Fruit fly (Drosophila melanogaster) whole organism, embryonic: Measurements from ENCODE around the gene CG31717.

Experiments
- Bgb ChIP-seq: fragments of 200-800 bp; sonication (Bioruptor generic); IDR thresholded peaks from 2 replicates; pipeline ENCODE4 v1.3.6; 2022; ENCODE audit warnings: missing biosample characterization, missing genetic modification characterization; ENCODE audit not compliant: partially characterized antibody
- BtbVII ChIP-seq: fragments of 200-800 bp; sonication (Bioruptor generic); optimal IDR thresholded peaks from 3 replicates; lab custom pipeline; 2017; ENCODE audit warnings: missing biosample characterization, mild to moderate bottlenecking, missing genetic modification characterization
- CG1024 ChIP-seq: fragments of 200-800 bp; sonication (Bioruptor generic); IDR thresholded peaks from 2 replicates; pipeline ENCODE4 v1.3.6; 2022; ENCODE audit warnings: missing biosample characterization, missing genetic modification characterization
- CG10654 ChIP-seq: fragments of 200-800 bp; sonication (Bioruptor generic); optimal IDR thresholded peaks from 2 replicates; lab custom pipeline; 2016; ENCODE audit warnings: missing biosample characterization, missing genetic modification characterization
- CG10979 ChIP-seq: fragments of 200-800 bp; sonication (Bioruptor generic); optimal IDR thresholded peaks from 2 replicates; lab custom pipeline; 2018; ENCODE audit warnings: missing biosample characterization, mild to moderate bottlenecking, missing genetic modification characterization, moderate library complexity
- CG12744 ChIP-seq: fragments of 200-800 bp; sonication (Bioruptor generic); optimal IDR thresholded peaks from 2 replicates; lab custom pipeline; 2016; ENCODE audit warnings: missing biosample characterization, missing genetic modification characterization
- CG13123 ChIP-seq: fragments of 200-800 bp; sonication (Bioruptor generic); optimal IDR thresholded peaks from 2 replicates; lab custom pipeline; 2016; ENCODE audit warnings: missing biosample characterization, missing genetic modification characterization
- CG17568 ChIP-seq: fragments of 200-800 bp; sonication (Bioruptor generic); optimal IDR thresholded peaks from 2 replicates; lab custom pipeline; 2018; ENCODE audit warnings: missing biosample characterization, mild to moderate bottlenecking, missing genetic modification characterization, moderate library complexity
- CG17829 ChIP-seq: fragments of 200-800 bp; optimal IDR thresholded peaks from 2 replicates; lab custom pipeline; 2019; ENCODE audit warnings: missing biosample characterization, mild to moderate bottlenecking, missing genetic modification characterization, moderate library complexity
- CG17912 ChIP-seq: fragments of 200-800 bp; sonication (Bioruptor generic); optimal IDR thresholded peaks from 2 replicates; lab custom pipeline; 2018; ENCODE audit warnings: missing biosample characterization, mild to moderate bottlenecking, missing genetic modification characterization
- CG1832 ChIP-seq: fragments of 200-800 bp; sonication (Bioruptor generic); optimal IDR thresholded peaks from 2 replicates; lab custom pipeline; 2017; ENCODE audit warnings: missing biosample characterization, mild to moderate bottlenecking, missing genetic modification characterization, inconsistent platforms
- CG18599 ChIP-seq: fragments of 200-800 bp; sonication (Bioruptor generic); optimal IDR thresholded peaks from 3 replicates; lab custom pipeline; 2017; ENCODE audit warnings: missing biosample characterization, missing genetic modification characterization, mild to moderate bottlenecking, moderate library complexity, missing genetic modification reagents
- CG31224 ChIP-seq: fragments of 200-800 bp; sonication (Bioruptor generic); IDR thresholded peaks from 2 replicates; pipeline ENCODE4 v1.3.6; 2022; ENCODE audit warnings: missing biosample characterization, missing genetic modification characterization
- CG31441 ChIP-seq: fragments of 200-800 bp; sonication (Bioruptor generic); IDR thresholded peaks from 2 replicates; pipeline ENCODE4 v1.3.6; 2022; ENCODE audit warnings: missing biosample characterization, missing genetic modification characterization
- CG32767 ChIP-seq: fragments of 200-800 bp; sonication (Bioruptor generic); IDR thresholded peaks from 2 replicates; pipeline ENCODE4 v1.3.6; 2022; ENCODE audit warnings: missing biosample characterization, missing genetic modification characterization
- CG3995 ChIP-seq: fragments of 200-800 bp; sonication (Bioruptor generic); optimal IDR thresholded peaks from 3 replicates; lab custom pipeline; 2016; ENCODE audit warnings: missing biosample characterization, missing genetic modification characterization
- CG4360 ChIP-seq: fragments of 200-800 bp; sonication (Bioruptor generic); IDR thresholded peaks from 2 replicates; pipeline ENCODE4 v1.3.6; 2022; ENCODE audit warnings: missing biosample characterization, missing genetic modification characterization
- CG5180 ChIP-seq: fragments of 200-800 bp; sonication (Bioruptor generic); optimal IDR thresholded peaks from 3 replicates; lab custom pipeline; 2017; ENCODE audit warnings: missing biosample characterization, missing genetic modification characterization, mild to moderate bottlenecking, moderate library complexity, missing genetic modification reagents
- CG6254 ChIP-seq: fragments of 200-800 bp; sonication (Bioruptor generic); optimal IDR thresholded peaks from 3 replicates; lab custom pipeline; 2017; ENCODE audit warnings: mild to moderate bottlenecking, missing biosample characterization, missing genetic modification reagents, missing genetic modification characterization
- CG7556 ChIP-seq: fragments of 200-800 bp; sonication (Bioruptor generic); optimal IDR thresholded peaks from 2 replicates; lab custom pipeline; 2017; ENCODE audit warnings: missing biosample characterization, mild to moderate bottlenecking, missing genetic modification characterization
- CG8924 ChIP-seq: fragments of 200-800 bp; optimal IDR thresholded peaks from 3 replicates; lab custom pipeline; 2019; ENCODE audit warnings: missing biosample characterization, mild to moderate bottlenecking, missing genetic modification characterization, moderate library complexity
- Eip74EF ChIP-seq, 2 experiments: fragments of 200-800 bp in 1 of 2; fragments of >200 bp in 1 of 2; sonication (Bioruptor generic) in 1 of 2; optimal IDR thresholded peaks; 2 replicates each; lab custom pipeline; 2017 to 2019; ENCODE audit warnings: missing biosample characterization in 2 of 2, missing genetic modification characterization in 2 of 2, mild to moderate bottlenecking in 1 of 2, moderate library complexity in 1 of 2
- Ets97D ChIP-seq: fragments of 200-800 bp; sonication (Bioruptor generic); optimal IDR thresholded peaks from 3 replicates; lab custom pipeline; 2016; ENCODE audit warnings: missing biosample characterization, missing genetic modification characterization
- Fer3 ChIP-seq: fragments of 200-800 bp; sonication (Bioruptor generic); optimal IDR thresholded peaks from 2 replicates; lab custom pipeline; 2018; ENCODE audit warnings: missing biosample characterization, mild to moderate bottlenecking, missing genetic modification characterization, moderate library complexity
- GATAe ChIP-seq: fragments of 200-800 bp; sonication (Bioruptor generic); conservative IDR thresholded peaks from 2 replicates; pipeline ENCODE4 v1.3.6; 2022; ENCODE audit warnings: missing biosample characterization, missing genetic modification characterization
- HmgD ChIP-seq: fragments of 200-800 bp; sonication (Bioruptor generic); optimal IDR thresholded peaks from 3 replicates; lab custom pipeline; 2016; ENCODE audit warnings: missing biosample characterization, missing genetic modification characterization
- Hr39 ChIP-seq: fragments of >200 bp; optimal IDR thresholded peaks from 2 replicates; lab custom pipeline; 2017
- Hr78 ChIP-seq, 2 experiments: fragments of 200-800 bp in 1 of 2; fragments of >200 bp in 1 of 2; sonication (Bioruptor generic) in 1 of 2; optimal IDR thresholded peaks; 2 replicates each; lab custom pipeline; 2017 to 2019; ENCODE audit warnings: missing biosample characterization in 2 of 2, missing genetic modification characterization in 2 of 2, mild to moderate bottlenecking in 1 of 2, moderate library complexity in 1 of 2
- NC2α ChIP-seq: fragments of 200-800 bp; sonication (Bioruptor generic); optimal IDR thresholded peaks from 2 replicates; lab custom pipeline; 2016; ENCODE audit warnings: missing biosample characterization, missing genetic modification characterization
- Sox100B ChIP-seq: fragments of 200-800 bp; sonication (Bioruptor generic); optimal IDR thresholded peaks from 3 replicates; lab custom pipeline; 2018; ENCODE audit warnings: missing biosample characterization, mild to moderate bottlenecking, missing genetic modification characterization
- Sry-δ ChIP-seq: fragments of 200-800 bp; sonication (Bioruptor generic); optimal IDR thresholded peaks from 2 replicates; lab custom pipeline; 2016; ENCODE audit warnings: missing biosample characterization, missing genetic modification characterization
- Xrp1 ChIP-seq: fragments of 200-800 bp; sonication (Bioruptor generic); IDR thresholded peaks from 2 replicates; pipeline ENCODE4 v1.3.6; 2022; ENCODE audit warnings: missing biosample characterization, missing genetic modification characterization
- ato ChIP-seq: fragments of 200-800 bp; sonication (Bioruptor generic); IDR thresholded peaks from 2 replicates; pipeline ENCODE4 v1.3.6; 2022; ENCODE audit warnings: missing biosample characterization, missing genetic modification characterization; ENCODE audit not compliant: partially characterized antibody
- br ChIP-seq: fragments of >200 bp; optimal IDR thresholded peaks from 2 replicates; lab custom pipeline; 2017
- croc ChIP-seq: fragments of 200-800 bp; sonication (Bioruptor generic); conservative IDR thresholded peaks from 3 replicates; pipeline ENCODE4 v1.3.6; 2022; ENCODE audit warnings: missing biosample characterization, missing genetic modification characterization
- gcm ChIP-seq: fragments of 200-800 bp; sonication (Bioruptor generic); optimal IDR thresholded peaks from 2 replicates; lab custom pipeline; 2019; ENCODE audit warnings: missing biosample characterization, mild to moderate bottlenecking, missing genetic modification characterization, moderate library complexity
- grn ChIP-seq: fragments of 200-800 bp; sonication (Bioruptor generic); optimal IDR thresholded peaks from 3 replicates; lab custom pipeline; 2017; ENCODE audit warnings: missing biosample characterization, missing genetic modification characterization
- hth ChIP-seq: fragments of >200 bp; optimal IDR thresholded peaks from 2 replicates; lab custom pipeline; 2017; ENCODE audit warnings: inconsistent platforms
- kay ChIP-seq: fragments of 200-800 bp; sonication (Bioruptor generic); optimal IDR thresholded peaks from 2 replicates; lab custom pipeline; 2016; ENCODE audit warnings: missing biosample characterization, missing genetic modification characterization
- lov ChIP-seq, 2 experiments: fragments of 200-800 bp in 1 of 2; fragments of >200 bp in 1 of 2; sonication (Bioruptor generic) in 1 of 2; IDR thresholded peaks in 1 of 2; optimal IDR thresholded peaks in 1 of 2; 2 replicates in 1 of 2; 3 replicates in 1 of 2; pipeline versions ENCODE4 v1.3.6 to Lab custom; 2017 to 2022; ENCODE audit warnings: missing biosample characterization in 1 of 2, missing genetic modification characterization in 1 of 2
- odd ChIP-seq: fragments of 200-800 bp; sonication (Bioruptor generic); optimal IDR thresholded peaks from 2 replicates; lab custom pipeline; 2017; ENCODE audit warnings: missing biosample characterization, mild to moderate bottlenecking, missing genetic modification characterization
- org-1 ChIP-seq: fragments of 200-800 bp; sonication (Bioruptor generic); optimal IDR thresholded peaks from 2 replicates; lab custom pipeline; 2017; ENCODE audit warnings: missing biosample characterization, missing genetic modification characterization
- pho ChIP-seq: fragments of 200-800 bp; sonication (Bioruptor generic); optimal IDR thresholded peaks from 2 replicates; lab custom pipeline; 2016; ENCODE audit warnings: missing biosample characterization, missing genetic modification characterization
- pum ChIP-seq: fragments of 200-800 bp; sonication (Bioruptor generic); optimal IDR thresholded peaks from 2 replicates; lab custom pipeline; 2016; ENCODE audit warnings: missing biosample characterization, missing genetic modification characterization
- pzg ChIP-seq: fragments of 200-800 bp; sonication (Bioruptor generic); optimal IDR thresholded peaks from 3 replicates; lab custom pipeline; 2018; ENCODE audit warnings: missing biosample characterization, mild to moderate bottlenecking, missing genetic modification characterization, moderate library complexity
- sens ChIP-seq: fragments of 200-800 bp; sonication (Bioruptor generic); peaks from one replicate; lab custom pipeline; 2016; ENCODE audit warnings: missing biosample characterization, missing genetic modification characterization
- sens-2 ChIP-seq: fragments of 200-800 bp; sonication (Bioruptor generic); IDR thresholded peaks from 2 replicates; pipeline ENCODE4 v1.3.6; 2022; ENCODE audit warnings: missing biosample characterization, missing genetic modification characterization
- shn ChIP-seq: fragments of 200-800 bp; sonication (Bioruptor generic); optimal IDR thresholded peaks from 3 replicates; lab custom pipeline; 2016; ENCODE audit warnings: missing biosample characterization, missing genetic modification characterization
- tap ChIP-seq: fragments of 200-800 bp; optimal IDR thresholded peaks from 3 replicates; lab custom pipeline; 2019; ENCODE audit warnings: missing biosample characterization, mild to moderate bottlenecking, missing genetic modification characterization, moderate library complexity
- tgo ChIP-seq: fragments of 200-800 bp; sonication (Bioruptor generic); IDR thresholded peaks from 3 replicates; pipeline ENCODE4 v1.3.6; 2022; ENCODE audit warnings: missing biosample characterization, missing genetic modification characterization
- tup ChIP-seq: fragments of 200-800 bp; sonication (Bioruptor generic); optimal IDR thresholded peaks from 2 replicates; lab custom pipeline; 2016; ENCODE audit warnings: missing biosample characterization, mild to moderate bottlenecking, missing genetic modification characterization, moderate library complexity

CG31717 gene

dm6 chr2L:10200847-10201246, 49.7 kb upstream of the CG31717 start, which contains the start of the genes Ripalpha and RpL7 (continued):
- TF ChIP-seq HmgD (GFP tag; lab: Kevin White, UChicago) (peak; percentile 99), ato (GFP tag; lab: Robert Waterston, UW) (peak; percentile 90), Hr78 (GFP tag; optimal IDR thresholded peaks at IDR 0.05; lab: Kevin White, UChicago) (no peak), tap (peak; percentile 84), hth (lab: Kevin White, UChicago) (no peak), croc (GFP tag; lab: Robert Waterston, UW) (peak; percentile 89), pzg (GFP tag; lab: Kevin White, UChicago) (peak; percentile 100), CG1024 (peak; percentile 94), Ets97D (GFP tag; lab: Kevin White, UChicago) (peak; percentile 100), sens-2 (GFP tag; lab: Robert Waterston, UW) (peak; percentile 96), org-1 (GFP tag; lab: Kevin White, UChicago) (peak; percentile 97), CG32767 (peak; percentile 77), Sry-δ (GFP tag; lab: Kevin White, UChicago) (peak; percentile 99), sens (GFP tag; lab: Kevin White, UChicago) (peak; percentile 100), kay (GFP tag; lab: Kevin White, UChicago) (peak; percentile 92), Eip74EF (GFP tag; optimal IDR thresholded peaks at IDR 0.05; lab: Kevin White, UChicago) (peak in 1 of 2 experiments; percentile 83), pum (GFP tag; lab: Kevin White, UChicago) (peak; percentile 96), Fer3 (peak; percentile 97), CG10979 (peak; percentile 86), CG31441 (peak; percentile 96), CG13123 (peak; percentile 97), CG17912 (GFP tag; lab: Kevin White, UChicago) (peak; percentile 99), CG31224 (GFP tag; lab: Robert Waterston, UW) (peak; percentile 93), CG6254 (GFP tag; lab: Kevin White, UChicago) (peak; percentile 90), CG5180 (GFP tag; lab: Kevin White, UChicago) (peak; percentile 89), grn (peak; percentile 96), lov (optimal IDR thresholded peaks at IDR 0.05; lab: Kevin White, UChicago) (no peak), lov (GFP tag; IDR thresholded peaks at IDR 0.05; lab: Robert Waterston, UW) (peak; percentile 99), gcm (GFP tag; lab: Kevin White, UChicago) (peak; percentile 92), CG1832 (GFP tag; lab: Kevin White, UChicago) (peak; percentile 64), br (lab: Kevin White, UChicago) (no peak), CG17568 (peak; percentile 95), Bgb (GFP tag; lab: Robert Waterston, UW) (peak; percentile 98), odd (peak; percentile 98), GATAe (peak; percentile 81), CG17829 (tag; lab: Kevin White, UChicago) (peak; percentile 90), shn (GFP tag; lab: Kevin White, UChicago) (peak; percentile 99), NC2α (GFP tag; lab: Kevin White, UChicago) (peak; percentile 97), CG10654 (GFP tag; lab: Kevin White, UChicago) (peak; percentile 97), Sox100B (peak; percentile 88), tgo (peak; percentile 92), Hr39 (no peak), CG12744 (GFP tag; lab: Kevin White, UChicago) (peak; percentile 97), BtbVII (GFP tag; lab: Kevin White, UChicago) (peak; percentile 98), tup (GFP tag; lab: Kevin White, UChicago) (peak; percentile 97), CG3995 (peak; percentile 87), CG7556 (GFP tag; lab: Kevin White, UChicago) (peak; percentile 93), Xrp1 (GFP tag; lab: Robert Waterston, UW) (peak; percentile 81), CG18599 (peak; percentile 98), CG8924 (tag; lab: Kevin White, UChicago) (peak; percentile 89), CG4360 (GFP tag; lab: Robert Waterston, UW) (peak; percentile 74), pho (GFP tag; lab: Kevin White, UChicago) (peak; percentile 98)
